Worm (Caenorhabditis elegans) whole organism, young adult: ENCODE results near the gene rpoa-12.

Experiments
- F49E8.2 ChIP-seq: sonication (generic microtip); optimal IDR thresholded peaks from 3 replicates; lab custom pipeline; 2017; ENCODE audit warnings: missing genetic modification characterization, mild to moderate bottlenecking, missing compliant biosample characterization, antibody characterized with exemption, moderate library complexity; ENCODE audit not compliant: insufficient read depth
- K11D2.4 ChIP-seq: fragments of 200-800 bp; sonication (Bioruptor generic); IDR thresholded peaks from 2 replicates; pipeline ENCODE4 v1.3.6; 2022; ENCODE audit warnings: missing genetic modification reagents, missing genetic modification characterization, missing compliant biosample characterization
- Y95B8A.8 ChIP-seq: fragments of 200-800 bp; sonication (Bioruptor generic); IDR thresholded peaks from 2 replicates; pipeline ENCODE4 v1.3.6; 2022; ENCODE audit warnings: missing genetic modification reagents, missing genetic modification characterization, missing compliant biosample characterization
- cebp-1 ChIP-seq, 2 experiments: fragments of 200-800 bp in 1 of 2; sonication (Bioruptor generic) in 1 of 2; sonication (generic microtip) in 1 of 2; IDR thresholded peaks in 1 of 2; optimal IDR thresholded peaks in 1 of 2; 2 replicates each; pipeline versions ENCODE4 v1.3.6 to Lab custom; 2017 to 2022; ENCODE audit warnings: missing compliant biosample characterization in 2 of 2, missing genetic modification characterization in 2 of 2, mild to moderate bottlenecking in 1 of 2, missing genetic modification reagents in 1 of 2, moderate library complexity in 1 of 2
- chd-7 ChIP-seq: sonication (generic microtip); optimal IDR thresholded peaks from 2 replicates; lab custom pipeline; 2016; ENCODE audit warnings: mild to moderate bottlenecking, missing genetic modification characterization, moderate library complexity, missing compliant biosample characterization
- dox-1 ChIP-seq: fragments of 200-800 bp; sonication (Bioruptor generic); IDR thresholded peaks from 2 replicates; pipeline ENCODE4 v1.3.6; 2022; ENCODE audit warnings: missing genetic modification reagents, missing genetic modification characterization, missing compliant biosample characterization
- egl-44 ChIP-seq: fragments of 200-800 bp; sonication (Bioruptor generic); IDR thresholded peaks from 2 replicates; pipeline ENCODE4 v1.3.6; 2022; ENCODE audit warnings: missing genetic modification reagents, missing genetic modification characterization, missing compliant biosample characterization
- hlh-12 ChIP-seq: sonication (generic microtip); optimal IDR thresholded peaks from 2 replicates; lab custom pipeline; 2016; ENCODE audit warnings: missing genetic modification characterization, missing compliant biosample characterization
- lir-1 ChIP-seq: fragments of 200-800 bp; sonication (Bioruptor generic); conservative IDR thresholded peaks from 2 replicates; pipeline ENCODE4 v1.3.6; 2022; ENCODE audit warnings: missing genetic modification reagents, missing genetic modification characterization, missing compliant biosample characterization
- mxl-1 ChIP-seq: sonication (generic microtip); optimal IDR thresholded peaks from 2 replicates; lab custom pipeline; 2016; ENCODE audit warnings: missing genetic modification characterization, missing compliant biosample characterization
- nhr-90 ChIP-seq: sonication (generic microtip); optimal IDR thresholded peaks from 2 replicates; lab custom pipeline; 2016; ENCODE audit warnings: missing genotype, mild to moderate bottlenecking, missing genetic modification characterization, missing compliant biosample characterization
- pha-4 ChIP-seq: fragments of 150-350 bp; sonication (generic microtip); optimal IDR thresholded peaks from 2 replicates; lab custom pipeline; 2014; ENCODE audit warnings: missing biosample characterization, missing genetic modification reagents, missing genetic modification characterization
- snpc-1.3 ChIP-seq: sonication (generic microtip); optimal IDR thresholded peaks from 2 replicates; lab custom pipeline; 2017; ENCODE audit warnings: missing genetic modification characterization, mild to moderate bottlenecking, missing compliant biosample characterization, antibody characterized with exemption, moderate library complexity, missing genotype, missing genetic modification reagents; ENCODE audit not compliant: insufficient read depth
- snpc-4 ChIP-seq, 5 experiments: fragments of 150-350 bp in 1 of 5; sonication (generic microtip) in 4 of 5; optimal IDR thresholded peaks; 2 replicates each; lab custom pipeline; 2014 to 2018; ENCODE audit warnings: missing genetic modification characterization in 5 of 5, missing biosample characterization in 3 of 5, antibody characterized with exemption in 2 of 5, mild to moderate bottlenecking in 2 of 5, missing compliant biosample characterization in 2 of 5, missing genotype in 2 of 5, moderate library complexity in 2 of 5, missing genetic modification reagents in 1 of 5

- TF ChIP-seq pha-4 (tag; lab: Kevin White, UChicago) = no peak
- TF ChIP-seq egl-44 (GFP tag; lab: Robert Waterston, UW) = no peak
- no peak for TF ChIP-seq chd-7
- no peak for TF ChIP-seq F49E8.2
- TF ChIP-seq dox-1 (GFP tag; lab: Robert Waterston, UW) = no peak
- TF ChIP-seq mxl-1 (tag; lab: Kevin White, UChicago) = no peak
- TF ChIP-seq Y95B8A.8 (GFP tag; lab: Robert Waterston, UW) = no peak
- TF ChIP-seq hlh-12 (tag; lab: Kevin White, UChicago) = no peak
- TF ChIP-seq lir-1 (GFP tag; lab: Robert Waterston, UW) = no peak
- TF ChIP-seq nhr-90 (tag; lab: Kevin White, UChicago) = no peak
- no peak for TF ChIP-seq K11D2.4 (GFP tag; lab: Robert Waterston, UW)
- TF ChIP-seq cebp-1 (GFP tag; IDR thresholded peaks at IDR 0.05; lab: Robert Waterston, UW) = no peak
- TF ChIP-seq cebp-1 (tag; optimal IDR thresholded peaks at IDR 0.05; lab: Kevin White, UChicago) = no peak
- TF ChIP-seq snpc-1.3 (tag; lab: Kevin White, UChicago) = no peak
- no peak for TF ChIP-seq snpc-4 (GFP tag; optimal IDR thresholded peaks at IDR 0.05; lab: Kevin White, UChicago)
- no peak for TF ChIP-seq snpc-4 (tag; optimal IDR thresholded peaks at IDR 0.05; lab: Kevin White, UChicago)
Measured at ce11 chrV:14414032-14414431, 9.1 kb downstream of the rpoa-12 start.
